Fruit fly (Drosophila melanogaster) whole organism, adult: ENCODE results near the gene dpr14.
A peak's percentile ranks its signal among the peaks of the same experiment; 100 is the strongest.

Experiments
- CG11617 ChIP-seq: fragments of 200-800 bp; sonication (Bioruptor generic); optimal IDR thresholded peaks from 2 replicates; lab custom pipeline; 2017; ENCODE audit warnings: mild to moderate bottlenecking, missing biosample characterization, missing genetic modification reagents, missing genetic modification characterization
- CG12768 ChIP-seq: fragments of 200-800 bp; sonication (Bioruptor generic); optimal IDR thresholded peaks from 2 replicates; lab custom pipeline; 2017; ENCODE audit warnings: missing biosample characterization, missing genetic modification characterization, mild to moderate bottlenecking, moderate library complexity, missing genetic modification reagents
- CG14711 ChIP-seq: fragments of 200-800 bp; sonication (Bioruptor generic); optimal IDR thresholded peaks from 2 replicates; lab custom pipeline; 2018; ENCODE audit warnings: missing biosample characterization, mild to moderate bottlenecking, missing genetic modification characterization, moderate library complexity
- CG1620 ChIP-seq: fragments of 200-800 bp; sonication (Bioruptor generic); optimal IDR thresholded peaks from 2 replicates; lab custom pipeline; 2016; ENCODE audit warnings: missing biosample characterization, missing genetic modification characterization
- CG33017 ChIP-seq: fragments of 200-800 bp; sonication (Bioruptor generic); optimal IDR thresholded peaks from 2 replicates; lab custom pipeline; 2018; ENCODE audit warnings: missing biosample characterization, mild to moderate bottlenecking, missing genetic modification characterization, moderate library complexity
- CG5204 ChIP-seq: fragments of 200-800 bp; sonication (Bioruptor generic); optimal IDR thresholded peaks from 2 replicates; lab custom pipeline; 2016; ENCODE audit warnings: missing biosample characterization, missing genetic modification characterization
- CG7045 ChIP-seq: fragments of 200-800 bp; sonication (Bioruptor generic); optimal IDR thresholded peaks from 2 replicates; lab custom pipeline; 2017; ENCODE audit warnings: missing biosample characterization, mild to moderate bottlenecking, missing genetic modification characterization
- CG7101 ChIP-seq: fragments of 200-800 bp; sonication (Bioruptor generic); optimal IDR thresholded peaks from 2 replicates; lab custom pipeline; 2018; ENCODE audit warnings: missing biosample characterization, mild to moderate bottlenecking, missing genetic modification characterization, moderate library complexity
- Clk ChIP-seq: fragments of 200-800 bp; sonication (Bioruptor generic); optimal IDR thresholded peaks from 2 replicates; lab custom pipeline; 2017; ENCODE audit warnings: missing biosample characterization, missing genetic modification characterization
- Crg-1 ChIP-seq: fragments of 200-800 bp; sonication (Bioruptor generic); optimal IDR thresholded peaks from 2 replicates; lab custom pipeline; 2016; ENCODE audit warnings: missing biosample characterization, missing genetic modification characterization
- Hr96 ChIP-seq: fragments of 200-800 bp; sonication (Bioruptor generic); optimal IDR thresholded peaks from 2 replicates; lab custom pipeline; 2016; ENCODE audit warnings: missing biosample characterization, missing genetic modification characterization
- Mnt ChIP-seq: fragments of 200-800 bp; sonication (Bioruptor generic); optimal IDR thresholded peaks from 2 replicates; lab custom pipeline; 2016; ENCODE audit warnings: missing biosample characterization, mild to moderate bottlenecking, missing genetic modification characterization
- bab1 ChIP-seq: fragments of 200-800 bp; sonication (Bioruptor generic); optimal IDR thresholded peaks from 3 replicates; lab custom pipeline; 2019; ENCODE audit warnings: missing biosample characterization, mild to moderate bottlenecking, missing genetic modification characterization, moderate library complexity
- cic ChIP-seq: fragments of 200-800 bp; sonication (Bioruptor generic); optimal IDR thresholded peaks from 2 replicates; lab custom pipeline; 2017; ENCODE audit warnings: missing biosample characterization, mild to moderate bottlenecking, missing genetic modification characterization, moderate library complexity
- cnc ChIP-seq, 2 experiments: fragments of >200 bp; optimal IDR thresholded peaks; 2 replicates each; lab custom pipeline; 2017
- kay ChIP-seq: fragments of 200-800 bp; sonication (Bioruptor generic); peaks from one replicate; lab custom pipeline; 2016; ENCODE audit warnings: missing biosample characterization, missing genetic modification characterization, borderline replicate concordance
- ovo ChIP-seq: fragments of 200-800 bp; sonication (Bioruptor generic); optimal IDR thresholded peaks from 2 replicates; lab custom pipeline; 2016; ENCODE audit warnings: missing biosample characterization, missing genetic modification characterization
- pad ChIP-seq: fragments of 200-800 bp; sonication (Bioruptor generic); optimal IDR thresholded peaks from 3 replicates; lab custom pipeline; 2017; ENCODE audit warnings: missing biosample characterization, missing genetic modification characterization, mild to moderate bottlenecking, moderate library complexity, missing genetic modification reagents
- tj ChIP-seq: fragments of 200-800 bp; sonication (Bioruptor generic); optimal IDR thresholded peaks from 3 replicates; lab custom pipeline; 2017; ENCODE audit warnings: missing biosample characterization, mild to moderate bottlenecking, missing genetic modification characterization, moderate library complexity
- toe ChIP-seq: fragments of 200-800 bp; sonication (Bioruptor generic); optimal IDR thresholded peaks from 2 replicates; lab custom pipeline; 2016; ENCODE audit warnings: missing biosample characterization, missing genetic modification characterization

dpr14 gene

DNA sequence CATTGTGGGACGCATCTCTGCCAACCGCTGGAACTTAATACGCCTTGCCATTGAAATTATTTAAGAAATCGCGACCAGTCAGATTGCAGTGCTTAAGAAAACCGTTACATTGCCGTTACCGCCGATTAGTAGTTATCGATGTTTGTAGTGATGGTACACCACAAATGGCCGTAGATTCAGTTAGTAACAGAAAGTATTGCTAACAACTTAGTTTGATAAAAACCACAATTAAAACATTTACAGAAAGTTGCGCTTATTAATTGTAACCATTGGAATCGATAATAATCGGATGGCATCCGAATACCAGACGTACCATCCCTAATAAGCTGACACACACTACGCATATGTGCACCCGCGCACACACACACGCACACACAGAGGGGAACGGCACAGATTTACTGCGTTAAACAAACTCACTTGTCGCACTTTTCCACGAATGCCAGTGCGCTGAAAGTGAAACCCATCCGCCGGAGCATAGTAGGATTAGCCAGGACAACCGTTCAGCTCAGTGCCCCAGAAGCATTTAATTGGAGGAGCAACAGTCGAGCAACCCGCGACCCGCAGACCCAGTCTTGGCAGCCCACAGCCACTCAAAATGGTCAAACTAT, 12.1 kb upstream of the dpr14 start, which contains the start of the genes hdm and Ykt6:
TSS of gene hdm (minus strand) at position 51 of the 608 bp plus-strand sequence.
TSS of gene Ykt6 (plus strand) at position 329 of the 608 bp plus-strand sequence.
- TF ChIP-seq cnc (optimal IDR thresholded peaks at IDR 0.05; lab: Kevin White, UChicago) (no peak), CG7045 (no peak), CG33017 (peak; percentile 42), Crg-1 (GFP tag; lab: Kevin White, UChicago) (peak; percentile 84), CG11617 (GFP tag; lab: Kevin White, UChicago) (peak; percentile 77), Hr96 (GFP tag; lab: Kevin White, UChicago) (no peak), CG14711 (tag; lab: Kevin White, UChicago) (peak; percentile 82), kay (GFP tag; lab: Kevin White, UChicago) (no peak), tj (GFP tag; lab: Kevin White, UChicago) (peak; percentile 72), bab1 (peak; percentile 91), toe (GFP tag; lab: Kevin White, UChicago) (peak; percentile 86), pad (GFP tag; lab: Kevin White, UChicago) (peak; percentile 96), CG12768 (GFP tag; lab: Kevin White, UChicago) (peak; percentile 38), Clk (GFP tag; lab: Kevin White, UChicago) (no peak), CG5204 (GFP tag; lab: Kevin White, UChicago) (no peak), CG7101 (tag; lab: Kevin White, UChicago) (peak; percentile 84), CG1620 (peak; percentile 88), ovo (GFP tag; lab: Kevin White, UChicago) (peak; percentile 92), Mnt (GFP tag; lab: Kevin White, UChicago) (peak; percentile 83), cic (GFP tag; lab: Kevin White, UChicago) (peak; percentile 11)

DNA sequence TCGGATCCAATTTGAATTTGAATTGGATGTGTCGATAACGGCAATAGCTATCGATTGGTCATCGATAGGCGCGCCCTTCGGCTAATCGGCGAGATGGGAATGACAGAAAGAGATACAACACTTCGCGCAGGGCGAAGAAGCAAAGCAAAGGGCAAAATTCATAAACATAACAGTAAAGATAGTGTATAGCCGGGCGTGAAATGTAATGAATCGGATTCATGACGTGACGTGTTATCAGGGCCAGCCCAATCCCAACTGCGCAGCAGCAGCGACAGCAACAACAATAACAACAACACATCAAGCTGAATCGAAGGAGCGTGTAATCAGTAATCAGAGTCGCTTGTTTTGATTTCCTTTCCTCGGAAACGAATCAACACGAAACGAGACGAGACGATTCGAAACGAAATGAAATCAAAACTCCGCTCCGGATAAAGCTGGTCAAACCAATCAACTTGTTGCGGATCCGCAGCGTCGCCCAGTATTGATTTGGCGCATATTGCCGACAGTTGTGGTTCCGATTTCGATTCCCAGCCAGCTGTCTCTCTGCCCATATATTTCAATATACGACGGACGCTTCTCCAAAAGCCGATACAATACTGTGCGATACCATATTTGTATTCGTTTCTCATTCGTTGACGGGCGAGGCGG, 4.0 kb upstream of the dpr14 start, which contains the start of gene snz:
TSS of gene snz (plus strand) at position 107 of the 648 bp plus-strand sequence.
- TF ChIP-seq tj (GFP tag; lab: Kevin White, UChicago) (peak; percentile 46), CG11617 (GFP tag; lab: Kevin White, UChicago) (peak; percentile 20), Crg-1 (GFP tag; lab: Kevin White, UChicago) (no peak), CG7101 (tag; lab: Kevin White, UChicago) (peak; percentile 38), bab1 (peak; percentile 11), Mnt (GFP tag; lab: Kevin White, UChicago) (peak; percentile 35), ovo (GFP tag; lab: Kevin White, UChicago) (peak; percentile 50), CG14711 (tag; lab: Kevin White, UChicago) (peak; percentile 18), Hr96 (GFP tag; lab: Kevin White, UChicago) (no peak), cic (GFP tag; lab: Kevin White, UChicago) (peak; percentile 62), toe (GFP tag; lab: Kevin White, UChicago) (no peak)

DNA sequence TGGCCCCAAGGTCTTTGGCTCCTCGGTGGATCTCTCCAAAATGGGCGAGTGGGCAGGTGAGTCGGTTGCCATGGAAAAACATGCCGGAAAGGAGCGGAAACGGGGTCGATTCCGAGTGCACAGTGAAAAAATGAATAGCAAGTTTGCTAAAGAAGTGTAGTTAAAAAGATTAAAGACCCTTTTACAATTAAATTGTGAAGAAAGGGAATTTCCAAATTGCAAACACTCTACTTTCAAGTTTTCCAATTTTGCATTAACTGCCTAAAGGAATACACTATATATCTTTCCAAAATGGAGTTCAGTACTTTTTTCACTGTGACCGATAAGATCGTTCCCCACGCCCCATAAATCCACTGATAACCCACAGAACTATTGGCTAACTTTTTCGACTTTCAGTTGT, 1.4 kb upstream of the dpr14 start:
- no peak for TF ChIP-seq tj (GFP tag; lab: Kevin White, UChicago)
- TF ChIP-seq pad (GFP tag; lab: Kevin White, UChicago) = no peak
- TF ChIP-seq ovo (GFP tag; lab: Kevin White, UChicago) = no peak
- no peak for TF ChIP-seq kay (GFP tag; lab: Kevin White, UChicago)
- no peak for TF ChIP-seq Crg-1 (GFP tag; lab: Kevin White, UChicago)
- no peak for TF ChIP-seq cnc (optimal IDR thresholded peaks at IDR 0.05; lab: Kevin White, UChicago)
- no peak for TF ChIP-seq CG12768 (GFP tag; lab: Kevin White, UChicago)
- no peak for TF ChIP-seq Mnt (GFP tag; lab: Kevin White, UChicago)
- TF ChIP-seq toe (GFP tag; lab: Kevin White, UChicago) = no peak
- TF ChIP-seq CG1620 = no peak
- TF ChIP-seq CG33017 = no peak
- TF ChIP-seq CG7101 (tag; lab: Kevin White, UChicago) = no peak
- no peak for TF ChIP-seq CG11617 (GFP tag; lab: Kevin White, UChicago)

DNA sequence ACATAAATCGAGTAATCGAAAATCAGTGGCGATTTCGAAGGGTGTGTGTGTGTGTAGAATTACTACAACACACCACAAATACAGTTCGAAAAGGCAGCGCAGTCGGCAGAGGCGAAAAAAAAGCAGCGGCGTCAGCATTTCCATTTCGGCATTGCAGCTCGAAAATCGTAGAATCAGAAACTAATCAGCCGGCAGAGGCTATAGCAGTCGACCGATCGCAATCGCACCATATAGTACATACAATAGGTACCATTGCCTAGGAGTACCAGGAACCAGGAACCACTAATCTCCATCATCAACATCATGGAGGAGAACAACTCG, 943 bp upstream of the dpr14 start:
- peak; percentile 96 for TF ChIP-seq tj (GFP tag; lab: Kevin White, UChicago)
- TF ChIP-seq CG12768 (GFP tag; lab: Kevin White, UChicago) = no peak
- TF ChIP-seq toe (GFP tag; lab: Kevin White, UChicago) = no peak

DNA sequence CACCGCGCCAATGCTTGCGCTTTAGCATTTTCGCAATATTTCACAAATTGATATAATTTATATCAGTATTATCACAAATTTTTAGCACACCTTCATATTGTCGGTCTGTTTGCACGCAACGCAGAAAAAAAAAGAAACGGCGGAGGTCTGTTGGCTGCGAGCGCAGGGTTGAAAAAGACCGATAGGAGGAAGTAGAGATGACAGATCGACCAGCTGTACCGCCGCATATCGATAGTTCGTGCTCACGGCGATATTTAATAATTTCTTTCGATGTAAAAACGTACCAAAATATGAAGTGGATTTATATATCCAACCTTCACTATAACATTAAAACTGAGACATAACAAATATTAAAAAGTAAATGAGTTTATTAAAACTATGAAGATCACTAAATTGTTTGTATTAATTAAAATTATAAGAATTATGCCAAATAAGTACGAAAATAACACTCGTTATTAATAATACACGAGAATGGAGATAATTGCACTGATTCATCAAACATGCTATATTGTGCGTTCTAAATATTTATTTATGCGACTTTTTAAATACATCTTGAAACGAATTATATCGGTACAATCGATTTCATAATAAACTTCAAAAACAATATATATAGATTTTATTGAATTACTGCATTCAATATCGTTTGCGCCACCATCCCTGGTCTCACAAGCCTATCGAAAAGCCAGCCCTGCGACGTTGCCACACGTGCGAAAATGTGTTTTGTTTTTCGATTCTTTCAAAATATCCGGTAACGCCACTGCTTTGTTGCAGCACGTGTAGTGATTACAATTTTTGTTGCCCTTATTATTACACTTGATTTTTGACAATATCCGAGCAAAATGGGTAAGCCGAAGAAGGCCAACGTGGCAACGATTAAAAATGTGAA, 6.7 kb downstream of the dpr14 start, which contains the start of the genes RpS6 and bys:
TSS of gene RpS6 (minus strand) at position 179 of the 886 bp plus-strand sequence.
TSS of gene bys (plus strand) at position 728 of the 886 bp plus-strand sequence.
- peak; percentile 20 for TF ChIP-seq Crg-1 (GFP tag; lab: Kevin White, UChicago)
- TF ChIP-seq CG7045 = no peak
- no peak for TF ChIP-seq CG5204 (GFP tag; lab: Kevin White, UChicago)
- peak; percentile 63 for TF ChIP-seq CG1620
- TF ChIP-seq CG11617 (GFP tag; lab: Kevin White, UChicago) = peak; percentile 84
- peak; percentile 40 for TF ChIP-seq CG33017
- TF ChIP-seq Hr96 (GFP tag; lab: Kevin White, UChicago) = peak; percentile 83
- TF ChIP-seq CG12768 (GFP tag; lab: Kevin White, UChicago) = peak; percentile 13
- peak; percentile 39 for TF ChIP-seq tj (GFP tag; lab: Kevin White, UChicago)
- TF ChIP-seq CG14711 (tag; lab: Kevin White, UChicago) = peak; percentile 62
- peak; percentile 6 for TF ChIP-seq ovo (GFP tag; lab: Kevin White, UChicago)
- no peak for TF ChIP-seq cic (GFP tag; lab: Kevin White, UChicago)
- peak; percentile 84 for TF ChIP-seq bab1
- peak; percentile 99 for TF ChIP-seq Mnt (GFP tag; lab: Kevin White, UChicago)
- TF ChIP-seq cnc (optimal IDR thresholded peaks at IDR 0.05; lab: Kevin White, UChicago) = no peak
- peak; percentile 57 for TF ChIP-seq toe (GFP tag; lab: Kevin White, UChicago)
- TF ChIP-seq pad (GFP tag; lab: Kevin White, UChicago) = peak; percentile 54
- TF ChIP-seq Clk (GFP tag; lab: Kevin White, UChicago) = no peak
- TF ChIP-seq kay (GFP tag; lab: Kevin White, UChicago) = no peak
- TF ChIP-seq CG7101 (tag; lab: Kevin White, UChicago) = peak; percentile 69
